ENCODE assay signal across 3 worm cellular contexts in the genomic region with DNA sequence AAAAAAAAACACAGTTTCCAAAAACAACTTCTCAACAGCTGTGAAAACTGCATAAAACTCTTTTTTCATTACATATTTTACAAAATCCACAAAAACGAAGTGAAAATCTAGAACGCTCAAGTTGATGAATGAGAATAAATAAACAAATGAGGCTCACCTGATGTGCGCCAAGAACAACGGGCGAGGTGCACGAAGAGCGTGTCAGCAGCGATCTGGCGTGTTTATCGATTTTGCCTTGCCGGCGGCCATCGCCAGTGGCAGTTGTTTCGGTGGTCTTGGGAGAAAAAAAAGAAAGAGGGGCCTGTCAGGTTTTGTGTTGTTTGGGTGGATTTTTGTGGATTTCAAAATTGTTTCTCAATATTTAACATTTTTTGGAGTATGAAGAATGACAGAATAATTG.
TF ChIP-seq lines count a peak whose summit lies in the region.

A gene (minus strand): TSS at position 214 of the 400 bp plus-strand sequence.

TF ChIP-seq in whole organism, L1 larva, 84 proteins besides CTCF, POLR2A, EP300 and RAD21 (continued from another document and continues in another):
- TF ChIP-seq egl-27 (tag; optimal IDR thresholded peaks at IDR 0.05; lab: Kevin White, UChicago), result no peak
- TF ChIP-seq sox-4 (tag; optimal IDR thresholded peaks at IDR 0.05; lab: Kevin White, UChicago), result no peak
- peak; percentile 83 for TF ChIP-seq swsn-7 (tag; optimal IDR thresholded peaks at IDR 0.05; lab: Kevin White, UChicago)
- 0 out of 2 replicates have a peak, but pooled peaks have one; percentile 27 for TF ChIP-seq mab-9 (GFP tag; IDR thresholded peaks at IDR 0.05; lab: Robert Waterston, UW)
- TF ChIP-seq nhr-20 (tag; optimal IDR thresholded peaks at IDR 0.05; lab: Kevin White, UChicago), result peak; percentile 85
- TF ChIP-seq efl-1 (optimal IDR thresholded peaks at IDR 0.05; lab: Kevin White, UChicago), result peak; percentile 61 to 65
- peak; percentile 56 to 96 for TF ChIP-seq efl-1 (GFP tag; optimal IDR thresholded peaks at IDR 0.05 in 1 of 2; lab: Kevin White, UChicago)
- no peak for TF ChIP-seq ceh-90 (tag; optimal IDR thresholded peaks at IDR 0.05; lab: Kevin White, UChicago)
- TF ChIP-seq snpc-4 (tag; optimal IDR thresholded peaks at IDR 0.05; lab: Kevin White, UChicago), result peak; percentile 62
- no peak for TF ChIP-seq hlh-4 (tag; optimal IDR thresholded peaks at IDR 0.05; lab: Kevin White, UChicago)
- peak; percentile 69 for TF ChIP-seq lin-13 (GFP tag; optimal IDR thresholded peaks at IDR 0.05; lab: Kevin White, UChicago)
- TF ChIP-seq Y116A8C.19 (tag; optimal IDR thresholded peaks at IDR 0.05; lab: Kevin White, UChicago; ENCODE audit: borderline replicate concordance), result no peak
- peak; percentile 31 for TF ChIP-seq fkh-10 (GFP tag; optimal IDR thresholded peaks at IDR 0.05; lab: Kevin White, UChicago)
- peak; percentile 36 for TF ChIP-seq F16B12.6 (tag; optimal IDR thresholded peaks at IDR 0.05; lab: Kevin White, UChicago)
- peak; percentile 79 for TF ChIP-seq C16A3.4 (tag; optimal IDR thresholded peaks at IDR 0.05; lab: Kevin White, UChicago)
- no peak for TF ChIP-seq aha-1 (tag; optimal IDR thresholded peaks at IDR 0.05; lab: Kevin White, UChicago)
- TF ChIP-seq ces-1 (GFP tag; optimal IDR thresholded peaks at IDR 0.05; lab: Kevin White, UChicago), result no peak
- no peak for TF ChIP-seq pax-3 (tag; optimal IDR thresholded peaks at IDR 0.05; lab: Kevin White, UChicago)
- TF ChIP-seq fos-1 (tag; optimal IDR thresholded peaks at IDR 0.05; lab: Kevin White, UChicago), result peak; percentile 37
- no peak for TF ChIP-seq unc-62 (GFP tag; optimal IDR thresholded peaks at IDR 0.05; lab: Kevin White, UChicago)
- no peak for TF ChIP-seq efl-3 (GFP tag; optimal IDR thresholded peaks at IDR 0.05; lab: Kevin White, UChicago)
- TF ChIP-seq ceh-8 (GFP tag; optimal IDR thresholded peaks at IDR 0.05; lab: Kevin White, UChicago), result no peak
- no peak for TF ChIP-seq nhr-11 (tag; optimal IDR thresholded peaks at IDR 0.05; lab: Kevin White, UChicago)
- TF ChIP-seq nhr-85 (tag; lab: Kevin White, UChicago), result peak; percentile 75
- no peak for TF ChIP-seq ztf-4 (tag; optimal IDR thresholded peaks at IDR 0.05; lab: Kevin White, UChicago)
- TF ChIP-seq hlh-17 (GFP tag; optimal IDR thresholded peaks at IDR 0.05; lab: Kevin White, UChicago; ENCODE audit: borderline replicate concordance), result no peak
- peak; percentile 86 for TF ChIP-seq nhr-47 (tag; optimal IDR thresholded peaks at IDR 0.05; lab: Kevin White, UChicago)
- peak; percentile 49 for TF ChIP-seq irx-1 (tag; optimal IDR thresholded peaks at IDR 0.05; lab: Kevin White, UChicago)
- TF ChIP-seq ama-1 (optimal IDR thresholded peaks at IDR 0.05; lab: Kevin White, UChicago), result no peak
- TF ChIP-seq lin-39 (tag; optimal IDR thresholded peaks at IDR 0.05; lab: Kevin White, UChicago), result peak; percentile 67
- no peak for TF ChIP-seq ceh-63 (GFP tag; optimal IDR thresholded peaks at IDR 0.05; lab: Kevin White, UChicago)
- no peak for TF ChIP-seq vab-15 (tag; optimal IDR thresholded peaks at IDR 0.05; lab: Kevin White, UChicago)
- no peak for TF ChIP-seq nhr-28 (tag; optimal IDR thresholded peaks at IDR 0.05; lab: Kevin White, UChicago)
- peak in 1 of 2 experiments; percentile 68 for TF ChIP-seq mdl-1 (tag; optimal IDR thresholded peaks at IDR 0.05; lab: Kevin White, UChicago)
- TF ChIP-seq egl-13 (tag; optimal IDR thresholded peaks at IDR 0.05; lab: Kevin White, UChicago), result peak; percentile 60
- TF ChIP-seq mep-1 (tag; optimal IDR thresholded peaks at IDR 0.05; lab: Kevin White, UChicago), result peak; percentile 67
- TF ChIP-seq dsc-1 (tag; optimal IDR thresholded peaks at IDR 0.05; lab: Kevin White, UChicago), result peak; percentile 80
- no peak for TF ChIP-seq zip-4 (GFP tag; optimal IDR thresholded peaks at IDR 0.05; lab: Kevin White, UChicago)
- peak; percentile 8 for TF ChIP-seq sup-37 (GFP tag; optimal IDR thresholded peaks at IDR 0.05; lab: Kevin White, UChicago)
- peak; percentile 81 for TF ChIP-seq skn-1 (tag; optimal IDR thresholded peaks at IDR 0.05; lab: Kevin White, UChicago)
- peak; percentile 60 for TF ChIP-seq xbp-1 (tag; optimal IDR thresholded peaks at IDR 0.05; lab: Kevin White, UChicago)
- TF ChIP-seq pag-3 (tag; optimal IDR thresholded peaks at IDR 0.05; lab: Kevin White, UChicago; ENCODE audit: borderline replicate concordance, insufficient read depth), result peak; percentile 10

TF ChIP-seq in whole organism, L3 larva, 47 proteins besides CTCF, POLR2A, EP300 and RAD21 (continued from another document):
- TF ChIP-seq egl-5 (tag; optimal IDR thresholded peaks at IDR 0.05; lab: Kevin White, UChicago) (peak; percentile 11), nfya-1 (tag; optimal IDR thresholded peaks at IDR 0.05; lab: Kevin White, UChicago; ENCODE audit: insufficient read depth) (peak; percentile 80), fkh-10 (GFP tag; optimal IDR thresholded peaks at IDR 0.05; lab: Kevin White, UChicago) (peak; percentile 8), lin-15B (tag; optimal IDR thresholded peaks at IDR 0.05; lab: Kevin White, UChicago) (peak; percentile 80), pha-4 (tag; optimal IDR thresholded peaks at IDR 0.05; lab: Kevin White, UChicago) (peak; percentile 82)

TF ChIP-seq in whole organism, young adult, 124 proteins besides CTCF, POLR2A, EP300 and RAD21 (continued from another document):
- TF ChIP-seq nfyb-1 (GFP tag; IDR thresholded peaks at IDR 0.05; lab: Robert Waterston, UW), result no peak
- no peak for TF ChIP-seq ztf-28 (GFP tag; IDR thresholded peaks at IDR 0.05; lab: Robert Waterston, UW)
- no peak for TF ChIP-seq xnd-1 (tag; optimal IDR thresholded peaks at IDR 0.05; lab: Kevin White, UChicago)
- TF ChIP-seq mxl-1 (tag; optimal IDR thresholded peaks at IDR 0.05; lab: Kevin White, UChicago), result no peak
- TF ChIP-seq ztf-18 (tag; optimal IDR thresholded peaks at IDR 0.05; lab: Kevin White, UChicago), result peak; percentile 93
- 0 out of 2 replicates have a peak, but pooled peaks have one; percentile 51 for TF ChIP-seq let-526 (GFP tag; IDR thresholded peaks at IDR 0.05; lab: Robert Waterston, UW)
- no peak for TF ChIP-seq F55B11.4 (tag; optimal IDR thresholded peaks at IDR 0.05; lab: Kevin White, UChicago; ENCODE audit: borderline replicate concordance, insufficient read depth)
- no peak for TF ChIP-seq snpc-1.3 (tag; optimal IDR thresholded peaks at IDR 0.05; lab: Kevin White, UChicago; ENCODE audit: insufficient read depth)
- TF ChIP-seq F52B5.7 (tag; optimal IDR thresholded peaks at IDR 0.05; lab: Kevin White, UChicago), result no peak
- no peak for TF ChIP-seq lsy-27 (tag; optimal IDR thresholded peaks at IDR 0.05; lab: Kevin White, UChicago; ENCODE audit: borderline replicate concordance, insufficient read depth)
- no peak for TF ChIP-seq unc-62 (GFP tag; optimal IDR thresholded peaks at IDR 0.05; lab: Kevin White, UChicago)
- no peak for TF ChIP-seq ceh-40 (GFP tag; IDR thresholded peaks at IDR 0.05; lab: Robert Waterston, UW)
